Worm (Caenorhabditis elegans) whole organism, late embryonic: ENCODE data around the gene let-754.

Experiments
- fkh-10 ChIP-seq: fragments of 150-350 bp; optimal IDR thresholded peaks from 2 replicates; lab custom pipeline; 2014; ENCODE audit warnings: missing biosample characterization, missing genetic modification reagents, missing genetic modification characterization
- lin-11 ChIP-seq: fragments of 200-800 bp; sonication (Bioruptor generic); optimal IDR thresholded peaks from 2 replicates; lab custom pipeline; 2018; ENCODE audit warnings: mild to moderate bottlenecking, missing genetic modification characterization, missing compliant biosample characterization
- unc-86 ChIP-seq: sonication (generic microtip); optimal IDR thresholded peaks from 2 replicates; lab custom pipeline; 2016; ENCODE audit warnings: missing genetic modification characterization, missing compliant biosample characterization

- TF ChIP-seq lin-11 (no peak), unc-86 (tag; lab: Kevin White, UChicago) (no peak), fkh-10 (GFP tag; lab: Kevin White, UChicago) (no peak)
Observed at ce11 chrIII:7919823-7920222, 33.3 kb downstream of the let-754 start, which contains the start of gene C29E4.14.
